Fruit fly (Drosophila melanogaster): Measurements from ENCODE around the gene p115.

Gene p115

dm6 chrX:7900659-7901058, 6.8 kb downstream of the p115 start:
- TF ChIP-seq pan (optimal IDR thresholded peaks at IDR 0.05) (no peak), Mio (GFP tag; optimal IDR thresholded peaks at IDR 0.05) (no peak), Rel (GFP tag; optimal IDR thresholded peaks at IDR 0.05) (no peak), Rel (tag; optimal IDR thresholded peaks at IDR 0.05) (peak; percentile 88), Sp1 (GFP tag; optimal IDR thresholded peaks at IDR 0.05) (no peak), usp (GFP tag; optimal IDR thresholded peaks at IDR 0.05) (no peak), ey (GFP tag; optimal IDR thresholded peaks at IDR 0.05) (no peak), CG9705 (GFP tag; optimal IDR thresholded peaks at IDR 0.05) (no peak)

- TF ChIP-seq sv (GFP tag; optimal IDR thresholded peaks at IDR 0.05) (peak; percentile 39), Dif (GFP tag; optimal IDR thresholded peaks at IDR 0.05; ENCODE audit: partially characterized antibody) (peak; percentile 41), CrebA (GFP tag; optimal IDR thresholded peaks at IDR 0.05; ENCODE audit: borderline replicate concordance) (no peak), CG9705 (GFP tag; optimal IDR thresholded peaks at IDR 0.05) (peak; percentile 19), rgr (GFP tag; optimal IDR thresholded peaks at IDR 0.05) (peak; percentile 67), brk (GFP tag; optimal IDR thresholded peaks at IDR 0.05) (peak; percentile 45), Mio (GFP tag; optimal IDR thresholded peaks at IDR 0.05) (no peak), br (GFP tag; optimal IDR thresholded peaks at IDR 0.05) (peak; percentile 48), pan (optimal IDR thresholded peaks at IDR 0.05) (no peak), Hr83 (GFP tag; optimal IDR thresholded peaks at IDR 0.05; ENCODE audit: poor library complexity, severe bottlenecking) (peak; percentile 93), OdsH (GFP tag; optimal IDR thresholded peaks at IDR 0.05) (peak; percentile 19), Myc (optimal IDR thresholded peaks at IDR 0.05) (peak; percentile 47), tai (GFP tag; optimal IDR thresholded peaks at IDR 0.05) (no peak), Sp1 (GFP tag; optimal IDR thresholded peaks at IDR 0.05) (peak; percentile 64), CG32264 (GFP tag; optimal IDR thresholded peaks at IDR 0.05) (no peak), psq (GFP tag; optimal IDR thresholded peaks at IDR 0.05) (peak; percentile 31), woc (GFP tag; optimal IDR thresholded peaks at IDR 0.05) (peak; percentile 63), dmrt93B (GFP tag; optimal IDR thresholded peaks at IDR 0.05) (peak; percentile 40), foxo (GFP tag; optimal IDR thresholded peaks at IDR 0.05) (peak in 1 of 2 experiments; percentile 43), dl (GFP tag; optimal IDR thresholded peaks at IDR 0.05; ENCODE audit: insufficient read depth in 1 of 2, partially characterized antibody in 2 of 2) (peak in 1 of 2 experiments; percentile 6), Hr78 (GFP tag; optimal IDR thresholded peaks at IDR 0.05) (no peak), jim (GFP tag; optimal IDR thresholded peaks at IDR 0.05) (peak; percentile 57), Abd-B (GFP tag; optimal IDR thresholded peaks at IDR 0.05) (no peak), sage (GFP tag; optimal IDR thresholded peaks at IDR 0.05) (peak; percentile 7), Vsx2 (GFP tag; optimal IDR thresholded peaks at IDR 0.05; ENCODE audit: partially characterized antibody) (no peak), Hnf4 (GFP tag; optimal IDR thresholded peaks at IDR 0.05) (peak; percentile 60), N (GFP tag; optimal IDR thresholded peaks at IDR 0.05) (no peak), usp (GFP tag; optimal IDR thresholded peaks at IDR 0.05) (no peak), GATAd (GFP tag; optimal IDR thresholded peaks at IDR 0.05) (peak; percentile 33), fru (GFP tag; optimal IDR thresholded peaks at IDR 0.05) (peak; percentile 19), lola (GFP tag; optimal IDR thresholded peaks at IDR 0.05) (no peak), Dfd (GFP tag; optimal IDR thresholded peaks at IDR 0.05) (no peak), Rel (GFP tag; optimal IDR thresholded peaks at IDR 0.05) (no peak), Rel (tag; optimal IDR thresholded peaks at IDR 0.05) (no peak), Jra (GFP tag; optimal IDR thresholded peaks at IDR 0.05) (peak; percentile 10), h (GFP tag; optimal IDR thresholded peaks at IDR 0.05) (peak; percentile 38), HLH106 (tag; optimal IDR thresholded peaks at IDR 0.05) (peak; percentile 43), dsf (GFP tag; optimal IDR thresholded peaks at IDR 0.05; ENCODE audit: borderline replicate concordance) (peak; percentile 44), ey (GFP tag; optimal IDR thresholded peaks at IDR 0.05) (peak; percentile 7)
These were observed 7.6 kb downstream of the p115 start, which contains the start of the genes RpS6 and bys for dm6 chrX:7901153-7902038. Gene RpS6, minus strand, starts transcription at chrX:7901331. Gene bys, plus strand, starts transcription at chrX:7901880.
